Worm (Caenorhabditis elegans) whole organism, L2 larva: ENCODE data around the gene srbc-68.

Source experiments
- R02D3.7 ChIP-seq: fragments of 150-350 bp; optimal IDR thresholded peaks from 2 replicates; lab custom pipeline; 2014; ENCODE audit warnings: missing biosample characterization, missing genetic modification characterization
- Y55F3AM.14 ChIP-seq: fragments of 200-800 bp; sonication (Bioruptor generic); optimal IDR thresholded peaks from 2 replicates; lab custom pipeline; 2018; ENCODE audit warnings: mild to moderate bottlenecking, missing genetic modification characterization, missing compliant biosample characterization
- alr-1 ChIP-seq: fragments of 150-350 bp; optimal IDR thresholded peaks from 2 replicates; lab custom pipeline; 2014; ENCODE audit warnings: missing biosample characterization, missing genetic modification characterization
- aly-2 ChIP-seq: fragments of 150-350 bp; optimal IDR thresholded peaks from 2 replicates; lab custom pipeline; 2014; ENCODE audit warnings: missing biosample characterization, missing genetic modification characterization
- ama-1 ChIP-seq: fragments of 150-350 bp; optimal IDR thresholded peaks from 2 replicates; lab custom pipeline; 2018; ENCODE audit warnings: inconsistent platforms
- blmp-1 ChIP-seq: sonication (generic microtip); optimal IDR thresholded peaks from 2 replicates; lab custom pipeline; 2017; ENCODE audit warnings: missing genetic modification characterization, mild to moderate bottlenecking, missing compliant biosample characterization, antibody characterized with exemption, moderate library complexity; ENCODE audit not compliant: insufficient read depth
- ceh-16 ChIP-seq: fragments of 150-350 bp; optimal IDR thresholded peaks from 2 replicates; lab custom pipeline; 2014; ENCODE audit warnings: missing biosample characterization, missing genetic modification characterization
- ceh-82 ChIP-seq: fragments of 150-350 bp; optimal IDR thresholded peaks from 2 replicates; lab custom pipeline; 2014; ENCODE audit warnings: missing biosample characterization, missing genetic modification characterization
- crh-2 ChIP-seq: sonication (generic microtip); optimal IDR thresholded peaks from 2 replicates; lab custom pipeline; 2017; ENCODE audit warnings: missing biosample characterization, missing genetic modification characterization
- elt-1 ChIP-seq: fragments of 150-350 bp; optimal IDR thresholded peaks from 2 replicates; lab custom pipeline; 2014; ENCODE audit warnings: missing biosample characterization, missing genetic modification characterization
- elt-3 ChIP-seq: sonication (generic microtip); optimal IDR thresholded peaks from 2 replicates; lab custom pipeline; 2017; ENCODE audit warnings: missing biosample characterization, missing genetic modification characterization
- fos-1 ChIP-seq: fragments of 150-350 bp; optimal IDR thresholded peaks from 2 replicates; lab custom pipeline; 2014; ENCODE audit warnings: missing biosample characterization, missing genetic modification characterization
- lin-13 ChIP-seq: fragments of 150-350 bp; optimal IDR thresholded peaks from 2 replicates; lab custom pipeline; 2014; ENCODE audit warnings: missing biosample characterization, missing genetic modification reagents, missing genetic modification characterization
- lin-39 ChIP-seq: fragments of 150-350 bp; optimal IDR thresholded peaks from 2 replicates; lab custom pipeline; 2014; ENCODE audit warnings: missing biosample characterization, missing genetic modification reagents, missing genetic modification characterization
- mab-5 ChIP-seq: fragments of 150-350 bp; optimal IDR thresholded peaks from 2 replicates; lab custom pipeline; 2014; ENCODE audit warnings: missing biosample characterization, missing genetic modification characterization
- mdl-1 ChIP-seq, 2 experiments: fragments of 150-350 bp in 1 of 2; sonication (generic microtip) in 1 of 2; optimal IDR thresholded peaks; 2 replicates each; lab custom pipeline; 2017; ENCODE audit warnings: missing biosample characterization in 2 of 2, missing genetic modification characterization in 2 of 2
- nhr-10 ChIP-seq: sonication (generic microtip); optimal IDR thresholded peaks from 2 replicates; lab custom pipeline; 2017; ENCODE audit warnings: missing biosample characterization, missing genetic modification characterization
- nhr-11 ChIP-seq: fragments of 150-350 bp; optimal IDR thresholded peaks from 2 replicates; lab custom pipeline; 2014; ENCODE audit warnings: missing biosample characterization, missing genetic modification characterization
- nhr-12 ChIP-seq: fragments of 150-350 bp; optimal IDR thresholded peaks from 2 replicates; lab custom pipeline; 2014; ENCODE audit warnings: missing biosample characterization, missing genetic modification characterization
- nhr-129 ChIP-seq: fragments of 150-350 bp; optimal IDR thresholded peaks from 2 replicates; lab custom pipeline; 2014; ENCODE audit warnings: missing biosample characterization, missing genetic modification characterization
- nhr-21 ChIP-seq: fragments of 150-350 bp; optimal IDR thresholded peaks from 2 replicates; lab custom pipeline; 2014; ENCODE audit warnings: missing biosample characterization, missing genetic modification characterization
- nhr-25 ChIP-seq: fragments of 150-350 bp; sonication (generic microtip); optimal IDR thresholded peaks from 3 replicates; lab custom pipeline; 2014; ENCODE audit warnings: missing biosample characterization, missing genetic modification characterization
- sem-4 ChIP-seq: fragments of 150-350 bp; optimal IDR thresholded peaks from 2 replicates; lab custom pipeline; 2014; ENCODE audit warnings: missing biosample characterization, missing genetic modification reagents, missing genetic modification characterization
- skn-1 ChIP-seq: sonication (generic microtip); optimal IDR thresholded peaks from 2 replicates; lab custom pipeline; 2017; ENCODE audit warnings: missing biosample characterization, missing genetic modification characterization
- sma-3 ChIP-seq: sonication (generic microtip); optimal IDR thresholded peaks from 2 replicates; lab custom pipeline; 2016; ENCODE audit warnings: missing genetic modification reagents, missing genetic modification characterization, missing compliant biosample characterization
- sma-9 ChIP-seq, 2 experiments: fragments of 150-350 bp in 1 of 2; sonication (generic microtip) in 1 of 2; optimal IDR thresholded peaks; 2 replicates each; lab custom pipeline; 2014 to 2016; ENCODE audit warnings: missing genetic modification characterization in 2 of 2, mild to moderate bottlenecking in 1 of 2, missing biosample characterization in 1 of 2, missing compliant biosample characterization in 1 of 2, missing genetic modification reagents in 1 of 2, moderate library complexity in 1 of 2
- snpc-4 ChIP-seq: fragments of 150-350 bp; optimal IDR thresholded peaks from 2 replicates; lab custom pipeline; 2014; ENCODE audit warnings: missing biosample characterization, missing genetic modification characterization
- unc-39 ChIP-seq: fragments of 150-350 bp; optimal IDR thresholded peaks from 2 replicates; lab custom pipeline; 2014; ENCODE audit warnings: missing biosample characterization, missing genetic modification characterization
- unc-55 ChIP-seq: fragments of 150-350 bp; sonication (generic microtip); optimal IDR thresholded peaks from 3 replicates; lab custom pipeline; 2014; ENCODE audit warnings: missing biosample characterization, missing genetic modification reagents, missing genetic modification characterization
- unc-62 ChIP-seq: fragments of 150-350 bp; optimal IDR thresholded peaks from 2 replicates; lab custom pipeline; 2014; ENCODE audit warnings: missing biosample characterization, missing genetic modification reagents, missing genetic modification characterization
- ztf-11 ChIP-seq: sonication (generic microtip); optimal IDR thresholded peaks from 2 replicates; lab custom pipeline; 2017; ENCODE audit warnings: missing biosample characterization, missing genetic modification characterization

Gene srbc-68

DNA sequence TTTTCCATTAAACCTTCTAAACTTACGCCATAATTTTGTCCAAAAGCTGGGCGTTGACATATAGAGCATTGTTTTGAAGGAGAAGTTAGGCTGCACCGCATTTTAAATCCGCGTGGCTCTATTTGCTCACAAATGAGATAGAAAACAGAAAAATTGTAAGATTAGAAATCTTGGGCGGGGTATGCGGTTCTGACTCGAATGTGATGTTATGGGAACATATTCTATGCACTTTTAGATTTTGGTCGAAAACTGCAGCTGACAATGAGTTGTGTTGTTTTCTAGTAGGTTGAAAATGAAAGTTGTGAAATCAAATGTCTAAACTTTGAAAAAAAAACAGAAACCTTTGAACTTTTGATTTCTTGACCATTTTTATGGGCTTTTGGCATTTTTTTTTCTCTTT lies 3.1 kb downstream of the srbc-68 start, which contains the start of gene nhr-222:
Gene nhr-222 (minus strand): TSS at position 101 of the 400 bp plus-strand sequence.
- no peak for TF ChIP-seq R02D3.7 (tag; lab: Kevin White, UChicago)
- no peak for TF ChIP-seq unc-62 (GFP tag; lab: Kevin White, UChicago)
- TF ChIP-seq aly-2 (tag; lab: Kevin White, UChicago) = no peak
- TF ChIP-seq elt-1 (tag; lab: Kevin White, UChicago) = no peak
- TF ChIP-seq blmp-1 = no peak
- no peak for TF ChIP-seq ztf-11 (tag; lab: Kevin White, UChicago)
- no peak for TF ChIP-seq lin-13 (GFP tag; lab: Kevin White, UChicago)
- TF ChIP-seq skn-1 = no peak
- no peak for TF ChIP-seq mab-5 (tag; lab: Kevin White, UChicago)
- TF ChIP-seq ceh-16 = no peak
- TF ChIP-seq sma-9 (GFP tag; optimal IDR thresholded peaks at IDR 0.05; lab: Kevin White, UChicago) = no peak
- TF ChIP-seq sma-9 (tag; optimal IDR thresholded peaks at IDR 0.05; lab: Kevin White, UChicago) = no peak

DNA sequence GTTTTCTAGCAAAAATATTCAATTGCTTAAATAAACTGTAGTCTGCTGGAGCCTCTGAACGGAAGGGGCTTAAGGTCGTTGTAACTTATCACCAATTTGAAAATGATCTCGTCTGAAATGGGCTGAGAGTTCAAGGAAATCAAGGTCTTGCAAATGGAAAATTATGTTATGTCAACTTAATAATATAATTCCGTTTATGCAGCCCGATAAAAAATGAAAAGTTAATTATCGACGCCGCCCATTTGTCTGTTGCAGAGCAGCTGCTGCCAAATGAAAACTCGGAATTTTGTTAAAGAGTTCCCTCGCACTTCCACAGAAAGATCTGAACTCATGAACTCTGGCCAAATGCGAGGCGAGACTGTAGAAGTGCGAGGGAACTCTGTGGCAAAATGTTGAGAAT lies 5.3 kb downstream of the srbc-68 start, which contains the start of gene srbc-67:
Gene srbc-67 (minus strand): TSS at position 101 of the 400 bp plus-strand sequence.
- TF ChIP-seq nhr-129 (tag; lab: Kevin White, UChicago) (no peak), elt-3 (tag; lab: Kevin White, UChicago) (no peak), skn-1 (no peak), nhr-11 (tag; lab: Kevin White, UChicago) (no peak), unc-39 (tag; lab: Kevin White, UChicago) (no peak), fos-1 (tag; lab: Kevin White, UChicago) (no peak), unc-55 (GFP tag; lab: Kevin White, UChicago) (no peak), nhr-25 (tag; lab: Kevin White, UChicago) (no peak), ceh-16 (no peak), sem-4 (no peak), crh-2 (tag; lab: Kevin White, UChicago) (no peak)

DNA sequence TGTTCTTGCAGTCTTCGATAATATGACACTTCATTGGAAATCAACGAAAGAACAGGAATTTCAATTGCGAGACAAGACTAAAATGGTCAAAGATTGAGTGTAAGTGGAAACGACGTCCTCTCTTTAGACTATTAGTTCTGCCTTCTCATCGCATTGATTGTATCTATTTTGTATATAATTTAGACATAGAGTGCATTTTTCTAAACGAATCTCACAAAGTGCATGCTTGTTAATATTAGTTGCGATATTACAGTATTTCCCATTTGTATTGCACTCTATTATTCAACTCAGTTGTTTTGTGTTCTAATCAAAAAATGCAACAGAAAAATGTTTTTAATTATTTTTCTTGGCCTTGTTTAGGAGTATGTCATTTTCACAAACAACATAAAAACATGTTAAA lies 8.1 kb downstream of the srbc-68 start, which contains the start of gene nhr-93:
Gene nhr-93 (minus strand): TSS at position 101 of the 400 bp plus-strand sequence.
- TF ChIP-seq unc-39 (tag; lab: Kevin White, UChicago) (no peak), nhr-21 (tag; lab: Kevin White, UChicago) (no peak), crh-2 (tag; lab: Kevin White, UChicago) (no peak), Y55F3AM.14 (GFP tag; lab: Kevin White, UChicago) (no peak), lin-39 (tag; lab: Kevin White, UChicago) (no peak), nhr-10 (tag; lab: Kevin White, UChicago) (no peak), snpc-4 (tag; lab: Kevin White, UChicago) (no peak), nhr-25 (tag; lab: Kevin White, UChicago) (no peak), nhr-12 (no peak), sma-9 (GFP tag; optimal IDR thresholded peaks at IDR 0.05; lab: Kevin White, UChicago) (no peak), sma-9 (tag; optimal IDR thresholded peaks at IDR 0.05; lab: Kevin White, UChicago) (no peak), unc-62 (GFP tag; lab: Kevin White, UChicago) (no peak), mdl-1 (tag; optimal IDR thresholded peaks at IDR 0.05; lab: Kevin White, UChicago) (no peak)

DNA sequence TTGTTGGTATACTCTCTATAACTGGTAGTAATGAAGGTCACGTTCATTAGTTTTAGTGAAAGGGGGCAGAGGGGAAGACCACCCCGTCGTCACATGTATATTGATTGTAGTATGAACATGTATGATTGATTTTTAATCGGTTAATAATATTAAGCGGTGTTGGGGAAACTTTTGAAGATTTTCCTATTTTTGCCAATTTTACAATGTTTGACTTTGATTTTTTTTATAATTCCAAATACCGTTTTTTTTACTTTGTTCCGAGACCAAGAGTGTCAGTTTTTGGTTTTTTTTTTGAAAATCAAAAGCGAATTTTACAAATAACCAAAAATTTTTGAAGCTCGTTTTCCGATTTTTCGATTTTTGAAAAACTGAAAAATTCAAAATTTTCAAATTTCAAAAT lies 11.2 kb downstream of the srbc-68 start, which contains the start of gene nhr-221:
Gene nhr-221 (minus strand): TSS at position 101 of the 400 bp plus-strand sequence.
- TF ChIP-seq alr-1 (tag; lab: Kevin White, UChicago) = no peak
- no peak for TF ChIP-seq ama-1 (lab: Kevin White, UChicago)
- no peak for TF ChIP-seq nhr-10 (tag; lab: Kevin White, UChicago)
- TF ChIP-seq elt-1 (tag; lab: Kevin White, UChicago) = no peak
- no peak for TF ChIP-seq ceh-82 (tag; lab: Kevin White, UChicago)
- no peak for TF ChIP-seq nhr-21 (tag; lab: Kevin White, UChicago)

- TF ChIP-seq Y55F3AM.14 (GFP tag; lab: Kevin White, UChicago) (no peak), sma-9 (GFP tag; optimal IDR thresholded peaks at IDR 0.05; lab: Kevin White, UChicago) (no peak), sma-9 (tag; optimal IDR thresholded peaks at IDR 0.05; lab: Kevin White, UChicago) (no peak), lin-39 (tag; lab: Kevin White, UChicago) (no peak), ama-1 (lab: Kevin White, UChicago) (no peak), mab-5 (tag; lab: Kevin White, UChicago) (no peak), sma-3 (GFP tag; lab: Kevin White, UChicago) (no peak)
Measured at ce11 chrV:3530403-3530802, 16.0 kb downstream of the srbc-68 start, which contains the start of gene srbc-66. srbc-66 (plus strand) TSS chrV:3530703.
